Worm (Caenorhabditis elegans): ENCODE measurements around the gene mmad-1.

DNA sequence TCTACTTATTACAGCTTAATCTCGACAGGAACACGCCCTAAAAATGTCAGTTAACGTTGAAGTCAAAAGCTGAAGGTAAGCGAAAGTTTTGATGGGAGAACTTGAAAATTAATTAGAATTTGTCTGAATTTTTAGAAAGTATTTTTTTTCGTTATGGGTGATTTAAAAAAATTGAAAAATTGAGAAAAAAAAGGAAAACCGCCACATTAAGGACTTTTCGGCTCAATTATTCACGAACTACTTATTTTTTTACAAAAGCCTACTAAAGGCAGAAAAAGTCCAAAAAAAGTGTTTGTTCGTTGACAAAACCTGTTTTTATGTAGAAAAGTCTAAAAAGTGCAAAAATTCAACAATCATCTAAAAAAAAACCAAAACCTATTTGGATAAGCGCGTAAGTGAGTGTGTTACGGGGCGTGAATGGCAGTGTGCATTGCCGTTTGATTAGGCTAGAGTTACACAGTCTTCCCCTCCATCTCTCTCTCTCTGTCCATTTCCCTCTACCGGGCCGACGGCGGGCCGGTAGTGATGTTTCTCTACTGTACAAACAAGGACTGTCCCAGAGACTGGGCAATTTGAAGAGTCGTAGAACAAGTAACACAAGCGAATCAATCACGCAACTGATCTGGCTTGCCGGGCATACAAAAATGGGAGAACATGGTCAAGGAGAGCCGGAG, 21.2 kb downstream of the mmad-1 start, which contains the start of gene lron-13:
- TF ChIP-seq him-1 (tag; optimal IDR thresholded peaks at IDR 0.05): no peak
- no peak for TF ChIP-seq dao-5 (tag; optimal IDR thresholded peaks at IDR 0.05)
